Fruit fly (Drosophila melanogaster) S2 (cell line): Measurements from ENCODE around the gene CG17803.

ENCODE experiments used
- CG8478 ChIP-seq: fragments of >200 bp; optimal IDR thresholded peaks from 2 replicates; lab custom pipeline; 2018
- CTCF ChIP-seq, 2 experiments: fragments of >200 bp; optimal IDR thresholded peaks; 2 replicates each; lab custom pipeline; 2018

The CG17803 gene

dm6 chr3R:17807035-17807606 lies 5.8 kb upstream of the CG17803 start, which contains the start of gene CG17801:
Gene CG17801, minus strand, starts transcription at chr3R:17807085.
- TF ChIP-seq CG8478 (lab: Kevin White, UChicago) (no peak), CTCF (optimal IDR thresholded peaks at IDR 0.05; lab: Kevin White, UChicago) (no peak)

- TF ChIP-seq CTCF (optimal IDR thresholded peaks at IDR 0.05; lab: Kevin White, UChicago) (peak in 1 of 2 experiments; percentile 15), CG8478 (lab: Kevin White, UChicago) (no peak)
Measured at dm6 chr3R:17805092-17805491, 3.8 kb upstream of the CG17803 start, which contains the start of gene Nnk. Gene Nnk, minus strand, starts transcription at chr3R:17805249.

- TF ChIP-seq CTCF (optimal IDR thresholded peaks at IDR 0.05; lab: Kevin White, UChicago) (no peak), CG8478 (lab: Kevin White, UChicago) (no peak)
Measured at dm6 chr3R:17803025-17803424, 1.7 kb upstream of the CG17803 start, which contains the start of gene CG17806. Gene CG17806, minus strand, starts transcription at chr3R:17803260.

- TF ChIP-seq CG8478 (lab: Kevin White, UChicago), result no peak
- TF ChIP-seq CTCF (optimal IDR thresholded peaks at IDR 0.05; lab: Kevin White, UChicago), result no peak
Measured at dm6 chr3R:17798211-17798737, 3.0 kb downstream of the CG17803 start, which contains the start of gene CG7379. Gene CG7379, minus strand, starts transcription at chr3R:17798304.

- TF ChIP-seq CG8478 (lab: Kevin White, UChicago) (no peak), CTCF (optimal IDR thresholded peaks at IDR 0.05; lab: Kevin White, UChicago) (no peak)
Measured at dm6 chr3R:17795561-17796170, 5.6 kb downstream of the CG17803 start.

dm6 chr3R:17795075-17795420 lies 6.3 kb downstream of the CG17803 start, which contains the start of gene pasi1:
Gene pasi1, plus strand, starts transcription at chr3R:17795075.
- no peak for TF ChIP-seq CTCF (optimal IDR thresholded peaks at IDR 0.05; lab: Kevin White, UChicago)
- TF ChIP-seq CG8478 (lab: Kevin White, UChicago), result no peak

- no peak for TF ChIP-seq CG8478 (lab: Kevin White, UChicago)
- TF ChIP-seq CTCF (optimal IDR thresholded peaks at IDR 0.05; lab: Kevin White, UChicago), result no peak
Measured at dm6 chr3R:17794335-17795074, 6.8 kb downstream of the CG17803 start, which contains the start of gene CG43102. Gene CG43102, minus strand, starts transcription at chr3R:17794490.

dm6 chr3R:17793287-17793686 lies 8.0 kb downstream of the CG17803 start:
- TF ChIP-seq CG8478 (lab: Kevin White, UChicago) (no peak), CTCF (optimal IDR thresholded peaks at IDR 0.05; lab: Kevin White, UChicago) (no peak)

dm6 chr3R:17789937-17790336 lies 11.4 kb downstream of the CG17803 start:
- TF ChIP-seq CG8478 (lab: Kevin White, UChicago) (no peak), CTCF (optimal IDR thresholded peaks at IDR 0.05; lab: Kevin White, UChicago) (no peak)

dm6 chr3R:17787780-17788179 lies 13.5 kb downstream of the CG17803 start:
- TF ChIP-seq CG8478 (lab: Kevin White, UChicago), result no peak
- no peak for TF ChIP-seq CTCF (optimal IDR thresholded peaks at IDR 0.05; lab: Kevin White, UChicago)

- TF ChIP-seq CG8478 (lab: Kevin White, UChicago) (no peak), CTCF (optimal IDR thresholded peaks at IDR 0.05; lab: Kevin White, UChicago) (no peak)
Measured at dm6 chr3R:17784189-17784588, 17.1 kb downstream of the CG17803 start.

- TF ChIP-seq CG8478 (lab: Kevin White, UChicago) (no peak), CTCF (optimal IDR thresholded peaks at IDR 0.05; lab: Kevin White, UChicago) (no peak)
Measured at dm6 chr3R:17783144-17783543, 18.2 kb downstream of the CG17803 start.

dm6 chr3R:17781371-17781770 lies 19.9 kb downstream of the CG17803 start:
- TF ChIP-seq CTCF (optimal IDR thresholded peaks at IDR 0.05; lab: Kevin White, UChicago) (no peak), CG8478 (lab: Kevin White, UChicago) (no peak)

dm6 chr3R:17776952-17777407 lies 24.3 kb downstream of the CG17803 start:
- no peak for TF ChIP-seq CTCF (optimal IDR thresholded peaks at IDR 0.05; lab: Kevin White, UChicago)
- no peak for TF ChIP-seq CG8478 (lab: Kevin White, UChicago)
